Fruit fly (Drosophila melanogaster): ENCODE data around the gene Sfp24Bd.
A peak's percentile ranks its signal among the peaks of the same experiment; 100 is the strongest.

Sfp24Bd gene

DNA sequence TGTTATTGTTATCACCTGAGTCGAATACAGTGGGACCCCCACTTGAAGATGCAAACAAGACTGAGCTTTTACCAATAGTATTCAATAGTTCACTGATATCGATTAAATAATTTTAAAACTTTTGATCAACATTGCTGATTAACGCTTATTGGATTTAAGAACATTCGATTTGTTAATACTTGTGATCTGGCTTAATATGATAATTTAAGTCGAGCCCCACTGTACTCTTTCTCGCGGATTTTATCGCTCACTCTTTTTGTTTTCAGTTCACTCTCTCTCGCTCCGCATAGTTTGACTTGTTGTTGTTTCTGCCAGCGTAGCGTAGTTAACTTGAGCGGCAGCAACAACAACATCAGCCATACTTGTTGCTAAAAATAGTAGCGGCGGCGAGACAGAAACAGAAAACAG, 13.2 kb downstream of the Sfp24Bd start (continued):
- peak; percentile 99 for TF ChIP-seq CG2712 (tag; optimal IDR thresholded peaks at IDR 0.05)
- TF ChIP-seq ara (GFP tag; IDR thresholded peaks at IDR 0.05) = peak; percentile 97
- TF ChIP-seq pnt (GFP tag; optimal IDR thresholded peaks at IDR 0.05) = peak; percentile 98
- peak; percentile 98 for TF ChIP-seq E2f1 (GFP tag; IDR thresholded peaks at IDR 0.05)
- TF ChIP-seq CG18011 (GFP tag; optimal IDR thresholded peaks at IDR 0.05) = peak; percentile 90
- TF ChIP-seq CG10366 (GFP tag; IDR thresholded peaks at IDR 0.05) = peak; percentile 98
- TF ChIP-seq CG4730 (GFP tag; IDR thresholded peaks at IDR 0.05) = peak; percentile 94
- peak; percentile 88 for TF ChIP-seq pros (GFP tag; optimal IDR thresholded peaks at IDR 0.05)
- peak; percentile 96 for TF ChIP-seq D19A (tag; optimal IDR thresholded peaks at IDR 0.05)
- TF ChIP-seq Hmr (GFP tag; optimal IDR thresholded peaks at IDR 0.05) = peak; percentile 98
- peak; percentile 93 for TF ChIP-seq Lhr (GFP tag; optimal IDR thresholded peaks at IDR 0.05)
- TF ChIP-seq cato (GFP tag; optimal IDR thresholded peaks at IDR 0.05; ENCODE audit: borderline replicate concordance) = peak; percentile 94
- TF ChIP-seq CG11456 (GFP tag; IDR thresholded peaks at IDR 0.05) = peak; percentile 97
- peak; percentile 98 for TF ChIP-seq CG6689 (GFP tag; IDR thresholded peaks at IDR 0.05)
- TF ChIP-seq CG6854 (GFP tag; optimal IDR thresholded peaks at IDR 0.05) = peak; percentile 97
- peak; percentile 98 for TF ChIP-seq CG30403 (GFP tag; optimal IDR thresholded peaks at IDR 0.05)
- peak; percentile 98 for TF ChIP-seq zfh2 (GFP tag; optimal IDR thresholded peaks at IDR 0.05)
- peak; percentile 97 for TF ChIP-seq Usf (GFP tag; optimal IDR thresholded peaks at IDR 0.05)
- TF ChIP-seq dpn (GFP tag; optimal IDR thresholded peaks at IDR 0.05) = peak; percentile 98 to 99
- peak; percentile 97 for TF ChIP-seq scrt (GFP tag; optimal IDR thresholded peaks at IDR 0.05)
- TF ChIP-seq CG18262 (tag; optimal IDR thresholded peaks at IDR 0.05) = peak; percentile 98
- TF ChIP-seq CG5245 (GFP tag; optimal IDR thresholded peaks at IDR 0.05) = peak; percentile 98
- TF ChIP-seq Hr3 (GFP tag; optimal IDR thresholded peaks at IDR 0.05) = peak; percentile 95
- TF ChIP-seq stwl (tag; optimal IDR thresholded peaks at IDR 0.05) = peak; percentile 65
- TF ChIP-seq CG15479 (GFP tag; optimal IDR thresholded peaks at IDR 0.05) = peak; percentile 56
- peak; percentile 74 for TF ChIP-seq MESR4 (GFP tag; optimal IDR thresholded peaks at IDR 0.05)
- peak; percentile 98 for TF ChIP-seq CG9727 (GFP tag; optimal IDR thresholded peaks at IDR 0.05)
- peak; percentile 30 for TF ChIP-seq yki (optimal IDR thresholded peaks at IDR 0.05)
- peak; percentile 88 for TF ChIP-seq CG10565 (GFP tag; optimal IDR thresholded peaks at IDR 0.05)
- peak; percentile 97 for TF ChIP-seq CG17328 (GFP tag; IDR thresholded peaks at IDR 0.05)
- peak; percentile 99 for TF ChIP-seq mirr (GFP tag; optimal IDR thresholded peaks at IDR 0.05)
- peak; percentile 99 for TF ChIP-seq CG9817 (tag; optimal IDR thresholded peaks at IDR 0.05)
- TF ChIP-seq Fer3 (tag; optimal IDR thresholded peaks at IDR 0.05) = peak; percentile 98
- peak; percentile 97 for TF ChIP-seq Mrtf (GFP tag; IDR thresholded peaks at IDR 0.05)
- TF ChIP-seq CTCF (GFP tag; optimal IDR thresholded peaks at IDR 0.05) = peak; percentile 71
- TF ChIP-seq dysf (GFP tag; IDR thresholded peaks at IDR 0.05) = peak; percentile 99
- TF ChIP-seq CG11560 (tag; IDR thresholded peaks at IDR 0.05) = peak; percentile 88
- TF ChIP-seq fru (optimal IDR thresholded peaks at IDR 0.05) = no peak
- TF ChIP-seq Lim3 (GFP tag; IDR thresholded peaks at IDR 0.05) = peak; percentile 92
- peak; percentile 69 for TF ChIP-seq fd102C (GFP tag; optimal IDR thresholded peaks at IDR 0.05)
- TF ChIP-seq br (optimal IDR thresholded peaks at IDR 0.05) = no peak
- no peak for TF ChIP-seq CG2129 (GFP tag; IDR thresholded peaks at IDR 0.05; ENCODE audit: partially characterized antibody)
- TF ChIP-seq CG10959 (GFP tag; IDR thresholded peaks at IDR 0.05) = peak; percentile 97
- no peak for TF ChIP-seq zen2 (GFP tag; IDR thresholded peaks at IDR 0.05; ENCODE audit: partially characterized antibody)
- peak; percentile 35 for TF ChIP-seq CG13287 (GFP tag; IDR thresholded peaks at IDR 0.05; ENCODE audit: partially characterized antibody)
- TF ChIP-seq Meics (GFP tag; optimal IDR thresholded peaks at IDR 0.05) = peak; percentile 98
- TF ChIP-seq CHES-1-like (GFP tag; optimal IDR thresholded peaks at IDR 0.05) = peak; percentile 98
- TF ChIP-seq CG11085 (GFP tag; IDR thresholded peaks at IDR 0.05) = peak; percentile 96
- TF ChIP-seq toy (GFP tag; IDR thresholded peaks at IDR 0.05) = peak; percentile 92
- TF ChIP-seq Dip2 (GFP tag; IDR thresholded peaks at IDR 0.05) = no peak; the same call in 1 of the 2 replicates
- TF ChIP-seq Sry-δ (GFP tag; optimal IDR thresholded peaks at IDR 0.05) = peak; percentile 76
- peak; percentile 99 for TF ChIP-seq CG17359 (tag; optimal IDR thresholded peaks at IDR 0.05)
- peak; percentile 87 for TF ChIP-seq trh (GFP tag; optimal IDR thresholded peaks at IDR 0.05)
